Worm (Caenorhabditis elegans) whole organism, late embryonic: Measurements from ENCODE around the gene mxl-3.

Experiments used
- F13H6.1 ChIP-seq: sonication (generic microtip); optimal IDR thresholded peaks from 2 replicates; lab custom pipeline; 2016; ENCODE audit warnings: missing genetic modification characterization, missing compliant biosample characterization
- ama-1 ChIP-seq: fragments of 150-350 bp; optimal IDR thresholded peaks from 2 replicates; lab custom pipeline; 2014
- ceh-24 ChIP-seq: sonication (generic microtip); optimal IDR thresholded peaks from 2 replicates; lab custom pipeline; 2016; ENCODE audit warnings: mild to moderate bottlenecking, missing genetic modification characterization, missing compliant biosample characterization
- ceh-9 ChIP-seq: sonication (generic microtip); optimal IDR thresholded peaks from 2 replicates; lab custom pipeline; 2016; ENCODE audit warnings: mild to moderate bottlenecking, missing genetic modification characterization, inconsistent platforms, missing compliant biosample characterization
- dmd-4 ChIP-seq: sonication (generic microtip); optimal IDR thresholded peaks from 2 replicates; lab custom pipeline; 2016; ENCODE audit warnings: borderline replicate concordance, missing genetic modification characterization, missing compliant biosample characterization
- dve-1 ChIP-seq: sonication (generic microtip); optimal IDR thresholded peaks from 2 replicates; lab custom pipeline; 2017; ENCODE audit warnings: antibody characterized with exemption, mild to moderate bottlenecking, missing genetic modification characterization, missing compliant biosample characterization
- elt-2 ChIP-seq: sonication (generic microtip); optimal IDR thresholded peaks from 2 replicates; lab custom pipeline; 2016; ENCODE audit warnings: missing genetic modification reagents, missing genetic modification characterization, missing compliant biosample characterization
- hlh-15 ChIP-seq: sonication (generic microtip); optimal IDR thresholded peaks from 2 replicates; lab custom pipeline; 2016; ENCODE audit warnings: missing genetic modification characterization, missing compliant biosample characterization
- hlh-30 ChIP-seq: sonication (generic microtip); optimal IDR thresholded peaks from 2 replicates; lab custom pipeline; 2017; ENCODE audit warnings: antibody characterized with exemption, missing genetic modification characterization, missing compliant biosample characterization; ENCODE audit not compliant: insufficient read depth
- pha-2 ChIP-seq: sonication (generic microtip); optimal IDR thresholded peaks from 2 replicates; lab custom pipeline; 2017; ENCODE audit warnings: mild to moderate bottlenecking, missing genetic modification characterization, missing compliant biosample characterization
- pqm-1 ChIP-seq: sonication (generic microtip); optimal IDR thresholded peaks from 2 replicates; lab custom pipeline; 2016; ENCODE audit warnings: missing genetic modification characterization, missing compliant biosample characterization
- tbx-2 ChIP-seq: sonication (generic microtip); optimal IDR thresholded peaks from 2 replicates; lab custom pipeline; 2016; ENCODE audit warnings: missing genetic modification characterization, missing compliant biosample characterization
- unc-3 ChIP-seq, 2 experiments: fragments of 200-800 bp in 1 of 2; sonication (Bioruptor generic) in 1 of 2; sonication (generic microtip) in 1 of 2; conservative IDR thresholded peaks in 1 of 2; optimal IDR thresholded peaks in 1 of 2; 2 replicates each; pipeline versions ENCODE4 v1.3.6 to Lab custom; 2016 to 2022; ENCODE audit warnings: missing compliant biosample characterization in 2 of 2, missing genetic modification characterization in 2 of 2, missing genetic modification reagents in 1 of 2

ce11 chrX:13337000-13337399 is 13.6 kb downstream of the mxl-3 start:
- TF ChIP-seq hlh-15 (tag; lab: Kevin White, UChicago) = no peak
- TF ChIP-seq elt-2 = no peak
- no peak for TF ChIP-seq dmd-4 (tag; lab: Kevin White, UChicago)
- no peak for TF ChIP-seq pqm-1 (tag; lab: Kevin White, UChicago)
- TF ChIP-seq pha-2 = no peak
- no peak for TF ChIP-seq tbx-2 (tag; lab: Kevin White, UChicago)
- TF ChIP-seq hlh-30 (tag; lab: Kevin White, UChicago) = no peak
- TF ChIP-seq unc-3 (GFP tag; conservative IDR thresholded peaks at IDR 0.05; lab: Robert Waterston, UW) = no peak
- TF ChIP-seq unc-3 (tag; optimal IDR thresholded peaks at IDR 0.05; lab: Kevin White, UChicago) = no peak
- TF ChIP-seq ceh-24 = no peak
- no peak for TF ChIP-seq dve-1 (tag; lab: Kevin White, UChicago)
- TF ChIP-seq ceh-9 (tag; lab: Kevin White, UChicago) = no peak
- TF ChIP-seq F13H6.1 = no peak
- TF ChIP-seq ama-1 (lab: Kevin White, UChicago) = no peak
